Worm (Caenorhabditis elegans): Measurements from ENCODE around the gene Y25C1A.13.

DNA sequence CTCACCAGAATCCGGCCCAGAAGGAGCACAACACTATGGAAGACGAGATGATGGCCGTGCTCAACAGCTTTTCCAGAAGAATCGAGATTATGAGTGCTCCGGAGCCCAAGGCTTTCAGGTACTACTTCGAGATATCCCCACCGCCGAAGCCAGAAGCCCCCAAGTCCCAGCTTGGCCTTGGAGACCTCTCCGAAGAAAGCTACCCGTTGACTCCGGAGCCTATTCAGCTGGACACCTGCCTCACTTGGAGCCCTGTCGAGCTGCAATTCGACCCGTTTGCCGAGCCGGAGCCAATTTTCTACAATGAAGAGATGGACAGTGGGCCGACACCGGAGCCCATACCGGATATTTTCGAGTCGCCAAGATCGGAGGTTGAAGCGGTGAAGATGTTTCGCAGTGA, 49.4 kb downstream of the Y25C1A.13 start:
- TF ChIP-seq C16A3.4 (tag; optimal IDR thresholded peaks at IDR 0.05) (no peak), jun-1 (tag; optimal IDR thresholded peaks at IDR 0.05) (no peak), ama-1 (optimal IDR thresholded peaks at IDR 0.05) (no peak), unc-130 (tag; optimal IDR thresholded peaks at IDR 0.05) (no peak), ztf-4 (tag; optimal IDR thresholded peaks at IDR 0.05) (no peak), nhr-12 (tag; optimal IDR thresholded peaks at IDR 0.05) (no peak)

Data from whole organism, L1 larva.